Fruit fly (Drosophila melanogaster) whole organism, embryonic: Measurements from ENCODE around the gene RhoGEF4.
A peak's percentile ranks its signal among the peaks of the same experiment; 100 is the strongest.

ENCODE experiments used
- CG10274 ChIP-seq: fragments of 200-800 bp; sonication (Bioruptor generic); optimal IDR thresholded peaks from 3 replicates; lab custom pipeline; 2017; ENCODE audit warnings: missing biosample characterization, mild to moderate bottlenecking, missing genetic modification characterization
- CG11085 ChIP-seq: fragments of 200-800 bp; sonication (Bioruptor generic); IDR thresholded peaks from 2 replicates; pipeline ENCODE4 v1.3.6; 2022; ENCODE audit warnings: missing biosample characterization, missing genetic modification characterization
- CG12219 ChIP-seq: fragments of 200-800 bp; sonication (Bioruptor generic); optimal IDR thresholded peaks from 3 replicates; lab custom pipeline; 2018; ENCODE audit warnings: missing biosample characterization, mild to moderate bottlenecking, missing genetic modification characterization
- CG12236 ChIP-seq: fragments of 200-800 bp; sonication (Bioruptor generic); optimal IDR thresholded peaks from 2 replicates; lab custom pipeline; 2016; ENCODE audit warnings: missing biosample characterization, missing genetic modification characterization
- CG14014 ChIP-seq: fragments of 200-800 bp; sonication (Bioruptor generic); IDR thresholded peaks from 2 replicates; pipeline ENCODE4 v1.3.6; 2022; ENCODE audit warnings: missing biosample characterization, missing genetic modification characterization
- CG17359 ChIP-seq: fragments of 200-800 bp; sonication (Bioruptor generic); optimal IDR thresholded peaks from 3 replicates; lab custom pipeline; 2018; ENCODE audit warnings: missing biosample characterization, mild to moderate bottlenecking, missing genetic modification characterization, moderate library complexity
- CG17829 ChIP-seq: fragments of 200-800 bp; optimal IDR thresholded peaks from 2 replicates; lab custom pipeline; 2019; ENCODE audit warnings: missing biosample characterization, mild to moderate bottlenecking, missing genetic modification characterization, moderate library complexity
- CG18599 ChIP-seq: fragments of 200-800 bp; sonication (Bioruptor generic); optimal IDR thresholded peaks from 3 replicates; lab custom pipeline; 2017; ENCODE audit warnings: missing biosample characterization, missing genetic modification characterization, mild to moderate bottlenecking, moderate library complexity, missing genetic modification reagents
- CG2116 ChIP-seq: fragments of 200-800 bp; sonication (Bioruptor generic); optimal IDR thresholded peaks from 3 replicates; lab custom pipeline; 2018; ENCODE audit warnings: missing biosample characterization, mild to moderate bottlenecking, missing genetic modification characterization
- CG2120 ChIP-seq: fragments of 200-800 bp; sonication (Bioruptor generic); optimal IDR thresholded peaks from 3 replicates; lab custom pipeline; 2016; ENCODE audit warnings: missing biosample characterization, missing genetic modification characterization
- CG2889 ChIP-seq: fragments of 200-800 bp; sonication (Bioruptor generic); IDR thresholded peaks from 3 replicates; pipeline ENCODE4 v1.3.6; 2022; ENCODE audit warnings: missing biosample characterization, missing genetic modification characterization
- CG31224 ChIP-seq: fragments of 200-800 bp; sonication (Bioruptor generic); IDR thresholded peaks from 2 replicates; pipeline ENCODE4 v1.3.6; 2022; ENCODE audit warnings: missing biosample characterization, missing genetic modification characterization
- CG3163 ChIP-seq: fragments of 200-800 bp; sonication (Bioruptor generic); optimal IDR thresholded peaks from 3 replicates; lab custom pipeline; 2016; ENCODE audit warnings: missing biosample characterization, missing genetic modification characterization
- CG32532 ChIP-seq: fragments of 200-800 bp; sonication (Bioruptor generic); IDR thresholded peaks from 2 replicates; pipeline ENCODE4 v1.3.6; 2022; ENCODE audit warnings: missing biosample characterization, missing genetic modification characterization
- CG32772 ChIP-seq: fragments of 200-800 bp; sonication (Bioruptor generic); IDR thresholded peaks from 2 replicates; pipeline ENCODE4 v1.3.6; 2022; ENCODE audit warnings: missing biosample characterization, missing genetic modification characterization
- CG4617 ChIP-seq: fragments of 200-800 bp; sonication (Bioruptor generic); optimal IDR thresholded peaks from 3 replicates; lab custom pipeline; 2016; ENCODE audit warnings: missing biosample characterization, missing genetic modification characterization, borderline replicate concordance
- CG6272 ChIP-seq: fragments of 200-800 bp; sonication (Bioruptor generic); IDR thresholded peaks from 2 replicates; pipeline ENCODE4 v1.3.6; 2022; ENCODE audit warnings: missing biosample characterization, missing genetic modification characterization
- CG6689 ChIP-seq: fragments of 200-800 bp; sonication (Bioruptor generic); IDR thresholded peaks from 2 replicates; pipeline ENCODE4 v1.3.6; 2022; ENCODE audit warnings: missing biosample characterization, missing genetic modification characterization
- CG6765 ChIP-seq: fragments of 200-800 bp; sonication (Bioruptor generic); optimal IDR thresholded peaks from 3 replicates; lab custom pipeline; 2017; ENCODE audit warnings: missing biosample characterization, mild to moderate bottlenecking, missing genetic modification characterization
- CG7271 ChIP-seq: fragments of 200-800 bp; sonication (Bioruptor generic); optimal IDR thresholded peaks from 2 replicates; lab custom pipeline; 2018; ENCODE audit warnings: missing biosample characterization, mild to moderate bottlenecking, missing genetic modification characterization, moderate library complexity
- CG7357 ChIP-seq: fragments of 200-800 bp; sonication (Bioruptor generic); IDR thresholded peaks from 3 replicates; pipeline ENCODE4 v1.3.6; 2022; ENCODE audit warnings: missing biosample characterization, missing genetic modification characterization
- CG7987 ChIP-seq: fragments of 200-800 bp; sonication (Bioruptor generic); optimal IDR thresholded peaks from 2 replicates; lab custom pipeline; 2018; ENCODE audit warnings: missing biosample characterization, mild to moderate bottlenecking, missing genetic modification characterization, moderate library complexity
- CG8359 ChIP-seq: fragments of 200-800 bp; sonication (Bioruptor generic); optimal IDR thresholded peaks from 2 replicates; lab custom pipeline; 2017; ENCODE audit warnings: missing biosample characterization, mild to moderate bottlenecking, missing genetic modification characterization, borderline replicate concordance
- CrebB ChIP-seq: fragments of 200-800 bp; sonication (Bioruptor generic); optimal IDR thresholded peaks from 3 replicates; lab custom pipeline; 2018; ENCODE audit warnings: missing biosample characterization, mild to moderate bottlenecking, missing genetic modification characterization
- Deaf1 ChIP-seq: fragments of 200-800 bp; optimal IDR thresholded peaks from 3 replicates; lab custom pipeline; 2019; ENCODE audit warnings: missing biosample characterization, mild to moderate bottlenecking, missing genetic modification characterization, moderate library complexity
- Drgx ChIP-seq: fragments of 200-800 bp; sonication (Bioruptor generic); IDR thresholded peaks from 2 replicates; pipeline ENCODE4 v1.3.6; 2022; ENCODE audit warnings: missing biosample characterization, missing genetic modification characterization
- ERR ChIP-seq: fragments of 200-800 bp; sonication (Bioruptor generic); optimal IDR thresholded peaks from 2 replicates; lab custom pipeline; 2016; ENCODE audit warnings: missing biosample characterization, missing genetic modification characterization
- Hand ChIP-seq: fragments of 200-800 bp; sonication (Bioruptor generic); optimal IDR thresholded peaks from 2 replicates; lab custom pipeline; 2017; ENCODE audit warnings: mild to moderate bottlenecking, missing biosample characterization, missing genetic modification reagents, missing genetic modification characterization
- Lpt ChIP-seq: fragments of >200 bp; optimal IDR thresholded peaks from 2 replicates; lab custom pipeline; 2018; ENCODE audit warnings: missing biosample characterization, missing genetic modification characterization
- Med ChIP-seq: fragments of 200-800 bp; sonication (Bioruptor generic); peaks from one replicate; lab custom pipeline; 2016; ENCODE audit warnings: missing biosample characterization, missing genetic modification characterization, mild to moderate bottlenecking, inconsistent platforms, moderate library complexity
- Rfx ChIP-seq: fragments of 200-800 bp; sonication (Bioruptor generic); IDR thresholded peaks from 2 replicates; pipeline ENCODE4 v1.3.6; 2022; ENCODE audit warnings: missing biosample characterization, missing genetic modification characterization
- bsh ChIP-seq, 2 experiments: fragments of 200-800 bp; sonication (Bioruptor generic); optimal IDR thresholded peaks; 2 replicates each; lab custom pipeline; 2017 to 2018; ENCODE audit warnings: mild to moderate bottlenecking in 2 of 2, missing biosample characterization in 2 of 2, missing genetic modification characterization in 2 of 2, moderate library complexity in 1 of 2
- croc ChIP-seq: fragments of 200-800 bp; sonication (Bioruptor generic); conservative IDR thresholded peaks from 3 replicates; pipeline ENCODE4 v1.3.6; 2022; ENCODE audit warnings: missing biosample characterization, missing genetic modification characterization
- crol ChIP-seq: fragments of 200-800 bp; sonication (Bioruptor generic); IDR thresholded peaks from 2 replicates; pipeline ENCODE4 v1.3.6; 2022; ENCODE audit warnings: missing biosample characterization, missing genetic modification characterization
- ewg ChIP-seq: fragments of 200-800 bp; sonication (Bioruptor generic); optimal IDR thresholded peaks from 3 replicates; lab custom pipeline; 2017; ENCODE audit warnings: mild to moderate bottlenecking, missing biosample characterization, missing genetic modification reagents, missing genetic modification characterization
- gsb-n ChIP-seq: fragments of 200-800 bp; sonication (Bioruptor generic); optimal IDR thresholded peaks from 3 replicates; lab custom pipeline; 2018; ENCODE audit warnings: missing biosample characterization, mild to moderate bottlenecking, missing genetic modification characterization
- gt ChIP-seq: fragments of 200-800 bp; sonication (Bioruptor generic); IDR thresholded peaks from 2 replicates; pipeline ENCODE4 v1.3.6; 2022; ENCODE audit warnings: missing biosample characterization, missing genetic modification characterization
- jumu ChIP-seq: fragments of 200-800 bp; sonication (Bioruptor generic); optimal IDR thresholded peaks from 3 replicates; lab custom pipeline; 2016; ENCODE audit warnings: missing biosample characterization, missing genetic modification characterization
- knrl ChIP-seq: fragments of 200-800 bp; sonication (Bioruptor generic); IDR thresholded peaks from 3 replicates; pipeline ENCODE4 v1.3.6; 2022; ENCODE audit warnings: missing biosample characterization, missing genetic modification characterization; ENCODE audit not compliant: partially characterized antibody
- peb ChIP-seq: fragments of 200-800 bp; sonication (Bioruptor generic); IDR thresholded peaks from 2 replicates; pipeline ENCODE4 v1.3.6; 2022; ENCODE audit warnings: missing biosample characterization, missing genetic modification characterization
- pfk ChIP-seq: fragments of 200-800 bp; sonication (Bioruptor generic); optimal IDR thresholded peaks from 2 replicates; lab custom pipeline; 2018; ENCODE audit warnings: missing biosample characterization, mild to moderate bottlenecking, missing genetic modification characterization, moderate library complexity
- phol ChIP-seq: fragments of 200-800 bp; sonication (Bioruptor generic); optimal IDR thresholded peaks from 3 replicates; lab custom pipeline; 2018; ENCODE audit warnings: missing biosample characterization, mild to moderate bottlenecking, missing genetic modification characterization, moderate library complexity
- pros ChIP-seq: fragments of 200-800 bp; sonication (Bioruptor generic); optimal IDR thresholded peaks from 3 replicates; lab custom pipeline; 2019; ENCODE audit warnings: missing biosample characterization, mild to moderate bottlenecking, missing genetic modification characterization, moderate library complexity
- schlank ChIP-seq: fragments of 200-800 bp; sonication (Bioruptor generic); optimal IDR thresholded peaks from 2 replicates; lab custom pipeline; 2018; ENCODE audit warnings: missing biosample characterization, mild to moderate bottlenecking, missing genetic modification characterization
- sim ChIP-seq: fragments of 200-800 bp; sonication (Bioruptor generic); IDR thresholded peaks from 2 replicates; pipeline ENCODE4 v1.3.6; 2022; ENCODE audit warnings: missing biosample characterization, missing genetic modification characterization
- sob ChIP-seq: fragments of 200-800 bp; sonication (Bioruptor generic); IDR thresholded peaks from 2 replicates; pipeline ENCODE4 v1.3.6; 2022; ENCODE audit warnings: missing biosample characterization, missing genetic modification characterization
- trh ChIP-seq: fragments of 200-800 bp; sonication (Bioruptor generic); optimal IDR thresholded peaks from 2 replicates; lab custom pipeline; 2016; ENCODE audit warnings: missing biosample characterization, missing genetic modification characterization
- unpg ChIP-seq: fragments of 200-800 bp; sonication (Bioruptor generic); optimal IDR thresholded peaks from 3 replicates; lab custom pipeline; 2018; ENCODE audit warnings: missing biosample characterization, mild to moderate bottlenecking, missing genetic modification characterization, moderate library complexity
- vnd ChIP-seq: fragments of 200-800 bp; sonication (Bioruptor generic); IDR thresholded peaks from 3 replicates; pipeline ENCODE4 v1.3.6; 2022; ENCODE audit warnings: missing biosample characterization, missing genetic modification characterization; ENCODE audit not compliant: partially characterized antibody

The RhoGEF4 gene

DNA sequence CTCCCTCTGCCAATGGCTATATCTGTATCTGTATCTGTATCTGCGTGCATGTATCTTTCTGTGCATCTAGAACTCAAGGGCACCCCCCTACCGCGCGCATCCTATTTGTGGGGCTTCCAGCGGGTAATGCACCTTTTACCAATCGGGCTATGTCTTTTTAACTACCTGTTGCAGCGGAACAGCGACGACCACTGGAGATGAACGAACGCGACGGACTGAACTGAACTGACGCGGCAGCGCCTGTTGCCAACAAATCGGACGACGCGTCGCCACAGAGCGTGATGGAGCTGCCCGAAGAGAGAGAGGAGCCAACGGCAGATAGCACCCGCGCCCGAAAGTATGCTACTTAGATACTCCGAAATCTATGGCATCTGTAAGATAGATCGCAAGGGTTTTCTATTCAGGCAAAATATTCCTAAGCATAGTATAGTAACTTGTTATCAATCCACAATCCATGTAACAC, 21.8 kb upstream of the RhoGEF4 start, which contains the start of gene Cln7 (continued):
- TF ChIP-seq Hand (peak; percentile 62), trh (GFP tag; lab: Kevin White, UChicago) (no peak), CG6765 (GFP tag; lab: Kevin White, UChicago) (peak; percentile 31), knrl (0 out of 3 replicates have a peak, but pooled peaks have one; percentile 27), CG18599 (GFP tag; lab: Kevin White, UChicago) (peak; percentile 31), bsh (GFP tag; optimal IDR thresholded peaks at IDR 0.05; lab: Kevin White, UChicago) (peak; percentile 32 to 33), schlank (peak; percentile 15), CG6689 (GFP tag; lab: Robert Waterston, UW) (no peak), unpg (GFP tag; lab: Kevin White, UChicago) (peak; percentile 40), pfk (GFP tag; lab: Kevin White, UChicago) (peak; percentile 8), CrebB (tag; lab: Kevin White, UChicago) (peak; percentile 63), Rfx (GFP tag; lab: Robert Waterston, UW) (peak; percentile 55), CG10274 (no peak), CG3163 (GFP tag; lab: Kevin White, UChicago) (peak; percentile 59), CG11085 (peak; percentile 20; the same call in 1 of the 2 replicates), CG8359 (GFP tag; lab: Kevin White, UChicago) (peak; percentile 2), phol (no peak), vnd (GFP tag; lab: Robert Waterston, UW) (no peak), CG6272 (GFP tag; lab: Robert Waterston, UW) (0 out of 2 replicates have a peak, but pooled peaks have one; percentile 10), CG2889 (GFP tag; lab: Robert Waterston, UW) (no peak), Lpt (GFP tag; lab: Kevin White, UChicago) (no peak), CG31224 (no peak), CG12219 (GFP tag; lab: Kevin White, UChicago) (peak; percentile 16), CG2116 (GFP tag; lab: Kevin White, UChicago) (peak; percentile 5), CG7987 (peak; percentile 53), CG17829 (tag; lab: Kevin White, UChicago) (peak; percentile 43), jumu (GFP tag; lab: Kevin White, UChicago) (peak; percentile 14), CG7357 (GFP tag; lab: Robert Waterston, UW) (no peak), gsb-n (tag; lab: Kevin White, UChicago) (peak; percentile 23), CG17359 (tag; lab: Kevin White, UChicago) (peak; percentile 31), Deaf1 (tag; lab: Kevin White, UChicago) (peak; percentile 86), CG7271 (no peak), CG14014 (peak; percentile 44; the same call in 1 of the 2 replicates), CG32532 (peak; percentile 46; the same call in 1 of the 2 replicates), ewg (GFP tag; lab: Kevin White, UChicago) (no peak), croc (GFP tag; lab: Robert Waterston, UW) (no peak), sim (GFP tag; lab: Robert Waterston, UW) (peak; percentile 49; the same call in 1 of the 2 replicates), crol (GFP tag; lab: Robert Waterston, UW) (peak; percentile 86), Drgx (GFP tag; lab: Robert Waterston, UW) (peak; percentile 42; the same call in 1 of the 2 replicates), pros (GFP tag; lab: Kevin White, UChicago) (peak; percentile 64), CG4617 (GFP tag; lab: Kevin White, UChicago) (no peak), sob (GFP tag; lab: Robert Waterston, UW) (peak; percentile 35; the same call in 1 of the 2 replicates), ERR (GFP tag; lab: Kevin White, UChicago) (peak; percentile 22), peb (GFP tag; lab: Robert Waterston, UW) (no peak), CG12236 (no peak), CG2120 (GFP tag; lab: Kevin White, UChicago) (peak; percentile 2), CG32772 (GFP tag; lab: Robert Waterston, UW) (no peak), Med (GFP tag; lab: Kevin White, UChicago) (peak; percentile 92), gt (no peak)
